Worm (Caenorhabditis elegans): ENCODE results near the gene trcs-2.

Gene trcs-2

ce11 chrII:8755270-8755669, 33.0 kb downstream of the trcs-2 start, which contains the start of gene K08F8.7:
Gene K08F8.7, minus strand, starts transcription at chrII:8755370.
- TF ChIP-seq ceh-13 (GFP tag; optimal IDR thresholded peaks at IDR 0.05) (no peak), ceh-36 (tag; optimal IDR thresholded peaks at IDR 0.05) (no peak), scrt-1 (GFP tag; IDR thresholded peaks at IDR 0.05) (no peak), flt-1 (GFP tag; IDR thresholded peaks at IDR 0.05) (no peak), tbx-37 (GFP tag; conservative IDR thresholded peaks at IDR 0.05) (no peak), B0310.2 (tag; optimal IDR thresholded peaks at IDR 0.05) (no peak), hmbx-1 (tag; optimal IDR thresholded peaks at IDR 0.05) (no peak), sea-1 (GFP tag; conservative IDR thresholded peaks at IDR 0.05) (no peak), tra-4 (tag; optimal IDR thresholded peaks at IDR 0.05) (no peak), hmg-4 (GFP tag; optimal IDR thresholded peaks at IDR 0.05) (no peak), pes-1 (GFP tag; IDR thresholded peaks at IDR 0.05) (no peak), ama-1 (optimal IDR thresholded peaks at IDR 0.05) (no peak), tbx-11 (GFP tag; IDR thresholded peaks at IDR 0.05) (no peak), hnd-1 (tag; optimal IDR thresholded peaks at IDR 0.05) (no peak), aly-1 (tag; optimal IDR thresholded peaks at IDR 0.05) (no peak), ets-7 (tag; optimal IDR thresholded peaks at IDR 0.05) (no peak), F13C5.2 (tag; optimal IDR thresholded peaks at IDR 0.05) (no peak)

DNA sequence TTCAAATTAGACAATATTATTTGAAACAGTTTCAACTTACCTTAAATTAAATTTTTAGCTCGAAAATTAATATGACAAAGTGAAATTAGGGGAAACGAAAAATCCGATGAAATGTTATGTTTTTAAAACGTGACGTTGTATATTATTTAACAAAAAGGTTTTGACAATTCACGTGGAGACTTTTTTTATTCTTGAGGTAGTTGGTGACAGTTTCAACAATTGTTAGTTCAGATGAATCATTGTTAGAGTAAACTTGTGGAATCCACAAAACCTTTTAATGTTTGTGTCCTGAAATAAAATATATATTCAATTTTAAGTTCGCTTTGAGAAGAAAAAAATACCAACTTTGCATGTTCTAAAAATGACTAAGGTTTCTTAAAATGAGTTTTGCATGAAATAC, 37.2 kb downstream of the trcs-2 start, which contains the start of gene fut-1:
Gene fut-1 (minus strand): TSS at position 101 of the 400 bp plus-strand sequence.
- TF ChIP-seq tbx-37 (GFP tag; conservative IDR thresholded peaks at IDR 0.05), result no peak
- TF ChIP-seq aly-1 (tag; optimal IDR thresholded peaks at IDR 0.05), result no peak

DNA sequence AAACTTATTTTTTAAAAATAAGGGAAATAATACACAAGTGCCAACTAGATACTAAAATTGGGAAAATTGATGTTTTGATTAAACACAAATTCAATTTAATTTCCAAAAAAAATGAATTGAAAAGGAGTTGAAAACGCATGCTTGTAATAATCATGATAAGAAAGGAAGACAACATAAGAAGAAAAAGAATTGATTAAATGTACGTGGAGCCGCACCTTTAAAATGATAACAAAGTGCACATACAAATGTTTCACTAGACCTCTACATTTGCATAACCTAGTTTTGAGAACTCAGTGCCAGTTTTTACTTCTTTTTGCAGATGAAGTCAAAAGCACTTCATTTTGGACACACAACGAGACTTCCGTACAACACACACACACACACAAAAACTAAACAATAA, 39.5 kb downstream of the trcs-2 start:
- TF ChIP-seq B0310.2 (tag; optimal IDR thresholded peaks at IDR 0.05), result no peak
- TF ChIP-seq hmbx-1 (tag; optimal IDR thresholded peaks at IDR 0.05), result no peak
- TF ChIP-seq F13C5.2 (tag; optimal IDR thresholded peaks at IDR 0.05), result no peak
- no peak for TF ChIP-seq ceh-13 (GFP tag; optimal IDR thresholded peaks at IDR 0.05)
- TF ChIP-seq tra-4 (tag; optimal IDR thresholded peaks at IDR 0.05), result no peak
- no peak for TF ChIP-seq ets-7 (tag; optimal IDR thresholded peaks at IDR 0.05)
- no peak for TF ChIP-seq tbx-37 (GFP tag; conservative IDR thresholded peaks at IDR 0.05)
- no peak for TF ChIP-seq hnd-1 (tag; optimal IDR thresholded peaks at IDR 0.05)

DNA sequence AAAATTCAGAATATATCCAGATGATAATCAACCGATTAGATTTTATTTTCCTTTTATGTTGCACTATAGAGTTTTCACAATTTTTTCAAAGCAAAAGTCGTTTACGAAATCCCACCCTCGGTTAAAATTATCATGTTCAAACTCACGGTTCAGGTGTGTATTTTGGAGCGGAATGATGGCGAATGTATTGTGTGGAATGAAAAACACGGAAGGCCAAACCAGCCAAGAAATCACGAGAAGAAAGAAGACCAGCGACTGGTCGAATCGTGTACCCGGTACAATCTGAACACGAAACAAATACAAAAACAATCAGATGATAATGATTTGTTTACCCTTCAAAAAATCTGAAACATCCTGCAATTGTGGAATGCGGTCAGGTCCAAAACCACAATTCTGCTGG, 41.1 kb downstream of the trcs-2 start:
- no peak for TF ChIP-seq tbx-37 (GFP tag; conservative IDR thresholded peaks at IDR 0.05)
- TF ChIP-seq flt-1 (GFP tag; IDR thresholded peaks at IDR 0.05), result no peak
- TF ChIP-seq B0310.2 (tag; optimal IDR thresholded peaks at IDR 0.05), result no peak
- TF ChIP-seq F13C5.2 (tag; optimal IDR thresholded peaks at IDR 0.05), result no peak
- no peak for TF ChIP-seq hnd-1 (tag; optimal IDR thresholded peaks at IDR 0.05)
- no peak for TF ChIP-seq aly-1 (tag; optimal IDR thresholded peaks at IDR 0.05)
- no peak for TF ChIP-seq ets-7 (tag; optimal IDR thresholded peaks at IDR 0.05)
- TF ChIP-seq hmbx-1 (tag; optimal IDR thresholded peaks at IDR 0.05), result no peak
- TF ChIP-seq ama-1 (optimal IDR thresholded peaks at IDR 0.05), result no peak
- no peak for TF ChIP-seq sea-1 (GFP tag; conservative IDR thresholded peaks at IDR 0.05)
- no peak for TF ChIP-seq tra-4 (tag; optimal IDR thresholded peaks at IDR 0.05)
- no peak for TF ChIP-seq hmg-4 (GFP tag; optimal IDR thresholded peaks at IDR 0.05)
- TF ChIP-seq ceh-13 (GFP tag; optimal IDR thresholded peaks at IDR 0.05), result no peak
- no peak for TF ChIP-seq scrt-1 (GFP tag; IDR thresholded peaks at IDR 0.05)
- no peak for TF ChIP-seq pes-1 (GFP tag; IDR thresholded peaks at IDR 0.05)

ce11 chrII:8764332-8764731, 42.1 kb downstream of the trcs-2 start:
- TF ChIP-seq hmg-4 (GFP tag; optimal IDR thresholded peaks at IDR 0.05), result no peak
- no peak for TF ChIP-seq ets-7 (tag; optimal IDR thresholded peaks at IDR 0.05)
- no peak for TF ChIP-seq tbx-11 (GFP tag; IDR thresholded peaks at IDR 0.05)
- TF ChIP-seq ceh-36 (tag; optimal IDR thresholded peaks at IDR 0.05), result no peak
- no peak for TF ChIP-seq tbx-37 (GFP tag; conservative IDR thresholded peaks at IDR 0.05)
- TF ChIP-seq hmbx-1 (tag; optimal IDR thresholded peaks at IDR 0.05), result no peak
- TF ChIP-seq ama-1 (optimal IDR thresholded peaks at IDR 0.05), result no peak
- no peak for TF ChIP-seq sea-1 (GFP tag; conservative IDR thresholded peaks at IDR 0.05)
- TF ChIP-seq hnd-1 (tag; optimal IDR thresholded peaks at IDR 0.05), result no peak
- TF ChIP-seq scrt-1 (GFP tag; IDR thresholded peaks at IDR 0.05), result no peak

- TF ChIP-seq scrt-1 (GFP tag; IDR thresholded peaks at IDR 0.05), result no peak
- TF ChIP-seq B0310.2 (tag; optimal IDR thresholded peaks at IDR 0.05), result no peak
- no peak for TF ChIP-seq aly-1 (tag; optimal IDR thresholded peaks at IDR 0.05)
- no peak for TF ChIP-seq ceh-36 (tag; optimal IDR thresholded peaks at IDR 0.05)
- no peak for TF ChIP-seq F13C5.2 (tag; optimal IDR thresholded peaks at IDR 0.05)
- no peak for TF ChIP-seq tra-4 (tag; optimal IDR thresholded peaks at IDR 0.05)
- TF ChIP-seq flt-1 (GFP tag; IDR thresholded peaks at IDR 0.05), result no peak
- TF ChIP-seq tbx-11 (GFP tag; IDR thresholded peaks at IDR 0.05), result no peak
- no peak for TF ChIP-seq ets-7 (tag; optimal IDR thresholded peaks at IDR 0.05)
- no peak for TF ChIP-seq ceh-13 (GFP tag; optimal IDR thresholded peaks at IDR 0.05)
- no peak for TF ChIP-seq sea-1 (GFP tag; conservative IDR thresholded peaks at IDR 0.05)
- TF ChIP-seq pes-1 (GFP tag; IDR thresholded peaks at IDR 0.05), result no peak
- no peak for TF ChIP-seq hmbx-1 (tag; optimal IDR thresholded peaks at IDR 0.05)
- no peak for TF ChIP-seq ama-1 (optimal IDR thresholded peaks at IDR 0.05)
- no peak for TF ChIP-seq tbx-37 (GFP tag; conservative IDR thresholded peaks at IDR 0.05)
- TF ChIP-seq hnd-1 (tag; optimal IDR thresholded peaks at IDR 0.05), result no peak
- no peak for TF ChIP-seq hmg-4 (GFP tag; optimal IDR thresholded peaks at IDR 0.05)
Observed at ce11 chrII:8765131-8765530, 42.9 kb downstream of the trcs-2 start.

- no peak for TF ChIP-seq ets-7 (tag; optimal IDR thresholded peaks at IDR 0.05)
- no peak for TF ChIP-seq tbx-37 (GFP tag; conservative IDR thresholded peaks at IDR 0.05)
- no peak for TF ChIP-seq ama-1 (optimal IDR thresholded peaks at IDR 0.05)
- no peak for TF ChIP-seq B0310.2 (tag; optimal IDR thresholded peaks at IDR 0.05)
- no peak for TF ChIP-seq F13C5.2 (tag; optimal IDR thresholded peaks at IDR 0.05)
- no peak for TF ChIP-seq hnd-1 (tag; optimal IDR thresholded peaks at IDR 0.05)
- no peak for TF ChIP-seq flt-1 (GFP tag; IDR thresholded peaks at IDR 0.05)
- TF ChIP-seq ceh-36 (tag; optimal IDR thresholded peaks at IDR 0.05), result no peak
- no peak for TF ChIP-seq ceh-13 (GFP tag; optimal IDR thresholded peaks at IDR 0.05)
- no peak for TF ChIP-seq hmbx-1 (tag; optimal IDR thresholded peaks at IDR 0.05)
- TF ChIP-seq sea-1 (GFP tag; conservative IDR thresholded peaks at IDR 0.05), result no peak
- TF ChIP-seq scrt-1 (GFP tag; IDR thresholded peaks at IDR 0.05), result no peak
Observed at ce11 chrII:8766475-8766874, 44.2 kb downstream of the trcs-2 start, which contains the start of the genes nsph-1.1 and K08F8.15. Gene nsph-1.1, plus strand, starts transcription at chrII:8766775. Gene K08F8.15, plus strand, starts transcription at chrII:8766809.

Data from whole organism, early embryonic.